Fruit fly (Drosophila melanogaster): ENCODE results near the gene CG3713.

CG3713 gene

dm6 chrX:805907-806306, 41.0 kb downstream of the CG3713 start, which contains the start of gene Sec22 (continued):
- TF ChIP-seq Ets97D (GFP tag; optimal IDR thresholded peaks at IDR 0.05) (peak; percentile 93), HmgZ (tag; optimal IDR thresholded peaks at IDR 0.05) (peak; percentile 27), Sry-δ (GFP tag; optimal IDR thresholded peaks at IDR 0.05) (peak; percentile 17), CG5180 (GFP tag; optimal IDR thresholded peaks at IDR 0.05) (no peak), pho (GFP tag; optimal IDR thresholded peaks at IDR 0.05) (no peak), tap (tag; optimal IDR thresholded peaks at IDR 0.05) (no peak), caup (GFP tag; optimal IDR thresholded peaks at IDR 0.05; ENCODE audit: severe bottlenecking) (peak; percentile 7), Myb (GFP tag; optimal IDR thresholded peaks at IDR 0.05) (peak; percentile 17), CG30020 (tag; optimal IDR thresholded peaks at IDR 0.05) (peak; percentile 21), Nf-YA (GFP tag; IDR thresholded peaks at IDR 0.05) (no peak), CG17359 (tag; optimal IDR thresholded peaks at IDR 0.05) (no peak), pros (GFP tag; optimal IDR thresholded peaks at IDR 0.05) (no peak), CG7556 (GFP tag; optimal IDR thresholded peaks at IDR 0.05) (no peak), CG1792 (GFP tag; optimal IDR thresholded peaks at IDR 0.05) (no peak), CG6854 (GFP tag; optimal IDR thresholded peaks at IDR 0.05) (no peak), nerfin-1 (tag; optimal IDR thresholded peaks at IDR 0.05) (peak; percentile 4), CG10462 (GFP tag; optimal IDR thresholded peaks at IDR 0.05) (no peak), Opbp (GFP tag; IDR thresholded peaks at IDR 0.05; ENCODE audit: partially characterized antibody) (0 out of 3 replicates have a peak, but pooled peaks have one; percentile 24), Dll (GFP tag; IDR thresholded peaks at IDR 0.05; ENCODE audit: partially characterized antibody) (0 out of 4 replicates have a peak, but pooled peaks have one; percentile 30), ems (GFP tag; optimal IDR thresholded peaks at IDR 0.05) (no peak), gce (GFP tag; IDR thresholded peaks at IDR 0.05) (no peak), CG15514 (GFP tag; optimal IDR thresholded peaks at IDR 0.05) (peak; percentile 43), HLHmδ (GFP tag; optimal IDR thresholded peaks at IDR 0.05) (peak; percentile 29), CG18599 (GFP tag; optimal IDR thresholded peaks at IDR 0.05) (no peak), CG11504 (tag; optimal IDR thresholded peaks at IDR 0.05) (no peak), CoRest (tag; optimal IDR thresholded peaks at IDR 0.05) (no peak), Hand (GFP tag; optimal IDR thresholded peaks at IDR 0.05) (no peak), org-1 (GFP tag; optimal IDR thresholded peaks at IDR 0.05) (no peak), ranshi (GFP tag; IDR thresholded peaks at IDR 0.05) (no peak), BEAF-32 (GFP tag; optimal IDR thresholded peaks at IDR 0.05) (peak; percentile 31), CTCF (GFP tag; optimal IDR thresholded peaks at IDR 0.05) (no peak), CG15479 (GFP tag; optimal IDR thresholded peaks at IDR 0.05) (no peak), chm (GFP tag; IDR thresholded peaks at IDR 0.05) (peak; percentile 30; the same call in 1 of the 2 replicates), sna (GFP tag; IDR thresholded peaks at IDR 0.05; ENCODE audit: partially characterized antibody) (no peak), slp2 (GFP tag; optimal IDR thresholded peaks at IDR 0.05) (no peak), CG17361 (GFP tag; IDR thresholded peaks at IDR 0.05) (0 out of 3 replicates have a peak, but pooled peaks have one; percentile 20), Meics (GFP tag; optimal IDR thresholded peaks at IDR 0.05) (peak; percentile 6), fd3F (GFP tag; optimal IDR thresholded peaks at IDR 0.05) (no peak), wek (GFP tag; optimal IDR thresholded peaks at IDR 0.05) (peak; percentile 8), CG2712 (tag; optimal IDR thresholded peaks at IDR 0.05) (no peak), chinmo (GFP tag; IDR thresholded peaks at IDR 0.05; ENCODE audit: partially characterized antibody) (no peak), phol (tag; optimal IDR thresholded peaks at IDR 0.05) (peak; percentile 31), CG9876 (GFP tag; optimal IDR thresholded peaks at IDR 0.05) (no peak), CG8290 (GFP tag; optimal IDR thresholded peaks at IDR 0.05) (no peak), CG8290 (tag; optimal IDR thresholded peaks at IDR 0.05) (peak in 1 of 2 experiments; percentile 46), E2f2 (GFP tag; IDR thresholded peaks at IDR 0.05) (peak; percentile 47), CG7372 (GFP tag; IDR thresholded peaks at IDR 0.05) (no peak), shn (GFP tag; optimal IDR thresholded peaks at IDR 0.05) (no peak), CG17829 (tag; optimal IDR thresholded peaks at IDR 0.05) (no peak), MTF-1 (GFP tag; optimal IDR thresholded peaks at IDR 0.05; ENCODE audit: borderline replicate concordance) (no peak)

All from whole organism, embryonic.